Fruit fly (Drosophila melanogaster) whole organism, embryonic: ENCODE results near the gene Pp1-87B.

Experiments
- CG10431 ChIP-seq: fragments of 200-800 bp; sonication (Bioruptor generic); optimal IDR thresholded peaks from 3 replicates; lab custom pipeline; 2018; ENCODE audit warnings: missing biosample characterization, mild to moderate bottlenecking, missing genetic modification characterization
- CG10462 ChIP-seq: fragments of 200-800 bp; sonication (Bioruptor generic); optimal IDR thresholded peaks from 2 replicates; lab custom pipeline; 2016; ENCODE audit warnings: missing biosample characterization, missing genetic modification characterization
- CG10654 ChIP-seq: fragments of 200-800 bp; sonication (Bioruptor generic); optimal IDR thresholded peaks from 2 replicates; lab custom pipeline; 2016; ENCODE audit warnings: missing biosample characterization, missing genetic modification characterization
- CG11560 ChIP-seq: fragments of 200-800 bp; sonication (Bioruptor generic); IDR thresholded peaks from 3 replicates; pipeline ENCODE4 v1.3.6; 2022; ENCODE audit warnings: missing biosample characterization, missing genetic modification characterization
- CG12155 ChIP-seq: fragments of 200-800 bp; sonication (Bioruptor generic); optimal IDR thresholded peaks from 3 replicates; lab custom pipeline; 2016; ENCODE audit warnings: missing biosample characterization, missing genetic modification characterization
- CG13287 ChIP-seq: fragments of 200-800 bp; sonication (Bioruptor generic); IDR thresholded peaks from 2 replicates; pipeline ENCODE4 v1.3.6; 2022; ENCODE audit warnings: missing biosample characterization, missing genetic modification characterization; ENCODE audit not compliant: partially characterized antibody
- CG13624 ChIP-seq: fragments of 200-800 bp; sonication (Bioruptor generic); optimal IDR thresholded peaks from 2 replicates; lab custom pipeline; 2016; ENCODE audit warnings: missing biosample characterization, missing genetic modification characterization
- CG14014 ChIP-seq: fragments of 200-800 bp; sonication (Bioruptor generic); IDR thresholded peaks from 2 replicates; pipeline ENCODE4 v1.3.6; 2022; ENCODE audit warnings: missing biosample characterization, missing genetic modification characterization
- CG14441 ChIP-seq: fragments of 200-800 bp; sonication (Bioruptor generic); IDR thresholded peaks from 2 replicates; pipeline ENCODE4 v1.3.6; 2022; ENCODE audit warnings: missing biosample characterization, missing genetic modification characterization
- CG15269 ChIP-seq: fragments of 200-800 bp; sonication (Bioruptor generic); optimal IDR thresholded peaks from 2 replicates; lab custom pipeline; 2018; ENCODE audit warnings: missing biosample characterization, mild to moderate bottlenecking, missing genetic modification characterization, moderate library complexity
- CG17359 ChIP-seq: fragments of 200-800 bp; sonication (Bioruptor generic); optimal IDR thresholded peaks from 3 replicates; lab custom pipeline; 2018; ENCODE audit warnings: missing biosample characterization, mild to moderate bottlenecking, missing genetic modification characterization, moderate library complexity
- CG18262 ChIP-seq: fragments of 200-800 bp; optimal IDR thresholded peaks from 3 replicates; lab custom pipeline; 2019; ENCODE audit warnings: missing biosample characterization, mild to moderate bottlenecking, missing genetic modification characterization, moderate library complexity
- CG2116 ChIP-seq: fragments of 200-800 bp; sonication (Bioruptor generic); optimal IDR thresholded peaks from 3 replicates; lab custom pipeline; 2018; ENCODE audit warnings: missing biosample characterization, mild to moderate bottlenecking, missing genetic modification characterization
- CG2120 ChIP-seq: fragments of 200-800 bp; sonication (Bioruptor generic); optimal IDR thresholded peaks from 3 replicates; lab custom pipeline; 2016; ENCODE audit warnings: missing biosample characterization, missing genetic modification characterization
- CG2199 ChIP-seq: fragments of 200-800 bp; sonication (Bioruptor generic); IDR thresholded peaks from 3 replicates; pipeline ENCODE4 v1.3.6; 2022; ENCODE audit warnings: missing biosample characterization, missing genetic modification characterization
- CG2875 ChIP-seq: fragments of 200-800 bp; sonication (Bioruptor generic); optimal IDR thresholded peaks from 2 replicates; lab custom pipeline; 2017; ENCODE audit warnings: missing biosample characterization, mild to moderate bottlenecking, missing genetic modification characterization, missing genetic modification reagents
- CG30431 ChIP-seq: fragments of 200-800 bp; sonication (Bioruptor generic); optimal IDR thresholded peaks from 2 replicates; lab custom pipeline; 2017; ENCODE audit warnings: missing biosample characterization, missing genetic modification characterization
- CG34422 ChIP-seq: fragments of 200-800 bp; sonication (Bioruptor generic); IDR thresholded peaks from 3 replicates; pipeline ENCODE4 v1.3.6; 2022; ENCODE audit warnings: missing biosample characterization, missing genetic modification characterization
- CG6272 ChIP-seq: fragments of 200-800 bp; sonication (Bioruptor generic); IDR thresholded peaks from 2 replicates; pipeline ENCODE4 v1.3.6; 2022; ENCODE audit warnings: missing biosample characterization, missing genetic modification characterization
- CG7745 ChIP-seq: fragments of 200-800 bp; sonication (Bioruptor generic); optimal IDR thresholded peaks from 2 replicates; lab custom pipeline; 2018; ENCODE audit warnings: missing biosample characterization, mild to moderate bottlenecking, missing genetic modification characterization, moderate library complexity
- CG8281 ChIP-seq: fragments of 200-800 bp; sonication (Bioruptor generic); optimal IDR thresholded peaks from 2 replicates; lab custom pipeline; 2018; ENCODE audit warnings: missing biosample characterization, mild to moderate bottlenecking, missing genetic modification characterization, moderate library complexity
- CG8478 ChIP-seq: fragments of >200 bp; optimal IDR thresholded peaks from 2 replicates; lab custom pipeline; 2018
- CG9609 ChIP-seq: fragments of 200-800 bp; sonication (Bioruptor generic); optimal IDR thresholded peaks from 3 replicates; lab custom pipeline; 2016; ENCODE audit warnings: missing biosample characterization, missing genetic modification characterization
- Dll ChIP-seq: fragments of 200-800 bp; sonication (Bioruptor generic); IDR thresholded peaks from 4 replicates; pipeline ENCODE4 v1.3.6; 2022; ENCODE audit warnings: missing biosample characterization, missing genetic modification characterization; ENCODE audit not compliant: partially characterized antibody
- E2f2 ChIP-seq: fragments of 200-800 bp; sonication (Bioruptor generic); IDR thresholded peaks from 2 replicates; pipeline ENCODE4 v1.3.6; 2022; ENCODE audit warnings: missing biosample characterization, missing genetic modification characterization
- Hr78 ChIP-seq, 2 experiments: fragments of 200-800 bp in 1 of 2; fragments of >200 bp in 1 of 2; sonication (Bioruptor generic) in 1 of 2; optimal IDR thresholded peaks; 2 replicates each; lab custom pipeline; 2017 to 2019; ENCODE audit warnings: missing biosample characterization in 2 of 2, missing genetic modification characterization in 2 of 2, mild to moderate bottlenecking in 1 of 2, moderate library complexity in 1 of 2
- Myb ChIP-seq: fragments of 200-800 bp; sonication (Bioruptor generic); optimal IDR thresholded peaks from 2 replicates; lab custom pipeline; 2016; ENCODE audit warnings: missing biosample characterization, missing genetic modification characterization
- PHDP ChIP-seq: fragments of 200-800 bp; sonication (Bioruptor generic); optimal IDR thresholded peaks from 3 replicates; lab custom pipeline; 2018; ENCODE audit warnings: missing biosample characterization, mild to moderate bottlenecking, missing genetic modification characterization, moderate library complexity
- Trl ChIP-seq, 3 experiments: fragments of >200 bp in 2 of 3; fragments of 200-800 bp in 1 of 3; sonication (Bioruptor generic) in 1 of 3; optimal IDR thresholded peaks; 2 replicates in 1 of 3; 3 replicates in 2 of 3; lab custom pipeline; 2016 to 2017; ENCODE audit warnings: missing biosample characterization in 1 of 3, missing genetic modification characterization in 1 of 3
- Xbp1 ChIP-seq: fragments of 200-800 bp; sonication (Bioruptor generic); optimal IDR thresholded peaks from 3 replicates; lab custom pipeline; 2016; ENCODE audit warnings: missing biosample characterization, mild to moderate bottlenecking, missing genetic modification characterization
- crp ChIP-seq, 2 experiments: fragments of 200-800 bp; sonication (Bioruptor generic); optimal IDR thresholded peaks; 2 replicates in 1 of 2; 3 replicates in 1 of 2; lab custom pipeline; 2017; ENCODE audit warnings: missing biosample characterization in 2 of 2, missing genetic modification characterization in 2 of 2, mild to moderate bottlenecking in 1 of 2, moderate library complexity in 1 of 2
- dati ChIP-seq: fragments of 200-800 bp; sonication (Bioruptor generic); IDR thresholded peaks from 2 replicates; pipeline ENCODE4 v1.3.6; 2022; ENCODE audit warnings: missing biosample characterization, missing genetic modification characterization
- disco-r ChIP-seq: fragments of 200-800 bp; sonication (Bioruptor generic); optimal IDR thresholded peaks from 2 replicates; lab custom pipeline; 2016; ENCODE audit warnings: missing biosample characterization, missing genetic modification characterization
- gfzf ChIP-seq: fragments of 200-800 bp; sonication (Bioruptor generic); optimal IDR thresholded peaks from 2 replicates; lab custom pipeline; 2016; ENCODE audit warnings: missing biosample characterization, mild to moderate bottlenecking, missing genetic modification characterization, moderate library complexity
- grn ChIP-seq: fragments of 200-800 bp; sonication (Bioruptor generic); optimal IDR thresholded peaks from 3 replicates; lab custom pipeline; 2017; ENCODE audit warnings: missing biosample characterization, missing genetic modification characterization
- hbn ChIP-seq: fragments of 200-800 bp; sonication (Bioruptor generic); IDR thresholded peaks from 2 replicates; pipeline ENCODE4 v1.3.6; 2022; ENCODE audit warnings: missing biosample characterization, missing genetic modification characterization; ENCODE audit not compliant: partially characterized antibody
- her ChIP-seq: fragments of 200-800 bp; sonication (Bioruptor generic); optimal IDR thresholded peaks from 2 replicates; lab custom pipeline; 2016; ENCODE audit warnings: missing biosample characterization, missing genetic modification characterization
- ind ChIP-seq: fragments of 200-800 bp; sonication (Bioruptor generic); optimal IDR thresholded peaks from 3 replicates; lab custom pipeline; 2016; ENCODE audit warnings: missing biosample characterization, missing genetic modification characterization
- mam ChIP-seq: fragments of 200-800 bp; sonication (Bioruptor generic); optimal IDR thresholded peaks from 3 replicates; lab custom pipeline; 2016; ENCODE audit warnings: missing biosample characterization, missing genetic modification characterization
- mirr ChIP-seq: fragments of 200-800 bp; sonication (Bioruptor generic); optimal IDR thresholded peaks from 3 replicates; lab custom pipeline; 2018; ENCODE audit warnings: missing biosample characterization, mild to moderate bottlenecking, missing genetic modification characterization
- odd ChIP-seq: fragments of 200-800 bp; sonication (Bioruptor generic); optimal IDR thresholded peaks from 2 replicates; lab custom pipeline; 2017; ENCODE audit warnings: missing biosample characterization, mild to moderate bottlenecking, missing genetic modification characterization
- rib ChIP-seq: fragments of 200-800 bp; sonication (Bioruptor generic); IDR thresholded peaks from 2 replicates; pipeline ENCODE4 v1.3.6; 2022; ENCODE audit warnings: missing biosample characterization, missing genetic modification characterization
- run ChIP-seq: fragments of 200-800 bp; sonication (Bioruptor generic); optimal IDR thresholded peaks from 3 replicates; lab custom pipeline; 2018; ENCODE audit warnings: missing biosample characterization, mild to moderate bottlenecking, missing genetic modification characterization
- sc ChIP-seq, 3 experiments: fragments of >200 bp in 2 of 3; fragments of 200-800 bp in 1 of 3; sonication (Bioruptor generic) in 1 of 3; optimal IDR thresholded peaks; 2 replicates in 2 of 3; 3 replicates in 1 of 3; lab custom pipeline; 2017; ENCODE audit warnings: mild to moderate bottlenecking in 1 of 3, missing biosample characterization in 1 of 3, missing genetic modification characterization in 1 of 3, missing genetic modification reagents in 1 of 3
- sisA ChIP-seq: fragments of 200-800 bp; sonication (Bioruptor generic); IDR thresholded peaks from 2 replicates; pipeline ENCODE4 v1.3.6; 2022; ENCODE audit warnings: missing biosample characterization, missing genetic modification characterization
- sna ChIP-seq: fragments of 200-800 bp; sonication (Bioruptor generic); IDR thresholded peaks from 2 replicates; pipeline ENCODE4 v1.3.6; 2022; ENCODE audit warnings: missing biosample characterization, missing genetic modification characterization; ENCODE audit not compliant: partially characterized antibody
- sqz ChIP-seq: fragments of 200-800 bp; sonication (Bioruptor generic); optimal IDR thresholded peaks from 3 replicates; lab custom pipeline; 2018; ENCODE audit warnings: missing biosample characterization, mild to moderate bottlenecking, missing genetic modification characterization
- sr ChIP-seq: fragments of 200-800 bp; sonication (Bioruptor generic); IDR thresholded peaks from 3 replicates; pipeline ENCODE4 v1.3.6; 2022; ENCODE audit warnings: missing biosample characterization, missing genetic modification characterization
- tup ChIP-seq: fragments of 200-800 bp; sonication (Bioruptor generic); optimal IDR thresholded peaks from 2 replicates; lab custom pipeline; 2016; ENCODE audit warnings: missing biosample characterization, mild to moderate bottlenecking, missing genetic modification characterization, moderate library complexity
- zf30C ChIP-seq: fragments of 200-800 bp; sonication (Bioruptor generic); optimal IDR thresholded peaks from 3 replicates; lab custom pipeline; 2018; ENCODE audit warnings: missing biosample characterization, mild to moderate bottlenecking, missing genetic modification characterization

Pp1-87B gene

dm6 chr3R:12456370-12456940 is 30.7 kb upstream of the Pp1-87B start, which contains the start of gene trus (continued):
- TF ChIP-seq mam (GFP tag; lab: Kevin White, UChicago) (no peak), CG2120 (peak; percentile 4), Myb (GFP tag; lab: Kevin White, UChicago) (peak; percentile 44), run (tag; lab: Kevin White, UChicago) (no peak), gfzf (peak; percentile 24), odd (no peak), CG15269 (tag; lab: Kevin White, UChicago) (no peak), CG10654 (GFP tag; lab: Kevin White, UChicago) (no peak), ind (GFP tag; lab: Kevin White, UChicago) (no peak), CG13624 (GFP tag; lab: Kevin White, UChicago) (no peak), E2f2 (GFP tag; lab: Robert Waterston, UW) (peak; percentile 91), Dll (peak; percentile 92), CG2875 (GFP tag; lab: Kevin White, UChicago) (no peak), tup (GFP tag; lab: Kevin White, UChicago) (no peak), rib (0 out of 2 replicates have a peak, but pooled peaks have one; percentile 8), sqz (no peak), CG30431 (GFP tag; lab: Kevin White, UChicago) (no peak), zf30C (GFP tag; lab: Kevin White, UChicago) (no peak), CG6272 (GFP tag; lab: Robert Waterston, UW) (no peak), CG2116 (GFP tag; lab: Kevin White, UChicago) (peak; percentile 79), Xbp1 (GFP tag; lab: Kevin White, UChicago) (no peak), CG14014 (GFP tag; lab: Robert Waterston, UW) (no peak), dati (GFP tag; lab: Robert Waterston, UW) (no peak), CG10431 (GFP tag; lab: Kevin White, UChicago) (no peak), CG7745 (tag; lab: Kevin White, UChicago) (no peak), Trl (optimal IDR thresholded peaks at IDR 0.05; lab: Kevin White, UChicago) (no peak), Trl (GFP tag; optimal IDR thresholded peaks at IDR 0.05; lab: Kevin White, UChicago) (no peak), sc (optimal IDR thresholded peaks at IDR 0.05; lab: Kevin White, UChicago) (no peak), sc (GFP tag; optimal IDR thresholded peaks at IDR 0.05; lab: Kevin White, UChicago) (no peak), sna (peak; percentile 77), CG2199 (no peak), CG9609 (GFP tag; lab: Kevin White, UChicago) (no peak), mirr (GFP tag; lab: Kevin White, UChicago) (no peak), her (no peak), CG10462 (GFP tag; lab: Kevin White, UChicago) (no peak), CG8478 (lab: Kevin White, UChicago) (no peak), CG13287 (peak; percentile 95), Hr78 (GFP tag; optimal IDR thresholded peaks at IDR 0.05; lab: Kevin White, UChicago) (no peak), CG17359 (tag; lab: Kevin White, UChicago) (no peak), CG12155 (no peak), sr (GFP tag; lab: Robert Waterston, UW) (no peak), CG18262 (no peak), PHDP (no peak), CG14441 (no peak), crp (GFP tag; optimal IDR thresholded peaks at IDR 0.05; lab: Kevin White, UChicago) (peak in 1 of 2 experiments; percentile 42), grn (no peak), CG11560 (tag; lab: Robert Waterston, UW) (peak; percentile 94), CG34422 (GFP tag; lab: Robert Waterston, UW) (no peak), disco-r (GFP tag; lab: Kevin White, UChicago) (no peak), CG8281 (tag; lab: Kevin White, UChicago) (no peak), hbn (GFP tag; lab: Robert Waterston, UW) (peak; percentile 91), sisA (GFP tag; lab: Robert Waterston, UW) (no peak)
